Worm (Caenorhabditis elegans): ENCODE measurements around the gene srr-1.

Gene srr-1

DNA sequence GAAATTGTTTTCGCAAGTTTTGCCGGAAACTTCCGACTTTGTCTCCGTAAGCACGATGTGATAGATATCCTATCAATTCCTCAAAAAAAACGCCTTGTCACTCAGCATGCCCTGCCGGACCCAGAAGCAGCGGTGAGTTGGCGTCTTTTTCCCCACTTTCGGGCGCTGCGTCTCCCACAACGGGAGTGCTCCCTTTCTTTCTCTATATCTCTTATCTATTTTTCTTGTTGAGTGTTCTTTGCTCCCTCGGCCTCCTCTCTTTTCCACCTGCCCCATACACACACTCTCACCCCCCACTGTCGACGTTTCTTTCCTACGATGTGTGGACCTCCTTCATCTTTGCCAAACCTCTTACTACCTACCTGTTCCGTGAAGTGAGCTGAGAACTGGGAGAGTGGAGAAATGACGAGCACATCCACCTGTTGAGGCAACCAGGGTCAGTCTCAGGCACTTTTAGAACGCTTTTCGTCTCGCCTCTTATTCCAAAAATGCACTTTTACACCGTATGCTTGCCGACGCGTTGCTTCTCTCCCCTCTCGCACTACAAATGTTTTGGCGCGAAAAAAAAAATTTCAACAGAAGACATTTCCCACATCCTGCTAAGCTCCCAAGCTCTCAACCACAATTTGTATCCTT lies 32.5 kb upstream of the srr-1 start:
- TF ChIP-seq ztf-4 (tag; optimal IDR thresholded peaks at IDR 0.05): peak; percentile 75
- no peak for TF ChIP-seq dmd-4 (tag; optimal IDR thresholded peaks at IDR 0.05)
- peak; percentile 43 for TF ChIP-seq fos-1 (tag; optimal IDR thresholded peaks at IDR 0.05)
- TF ChIP-seq mab-5 (tag; optimal IDR thresholded peaks at IDR 0.05): no peak
- no peak for TF ChIP-seq peb-1 (tag; optimal IDR thresholded peaks at IDR 0.05)
- no peak for TF ChIP-seq R02D3.7 (tag; optimal IDR thresholded peaks at IDR 0.05)
- peak; percentile 55 for TF ChIP-seq lin-39 (tag; optimal IDR thresholded peaks at IDR 0.05)
- peak; percentile 61 for TF ChIP-seq ceh-16 (tag; optimal IDR thresholded peaks at IDR 0.05)
- TF ChIP-seq nhr-237 (tag; optimal IDR thresholded peaks at IDR 0.05): no peak
- TF ChIP-seq ztf-1 (GFP tag; conservative IDR thresholded peaks at IDR 0.05): no peak
- TF ChIP-seq lin-11 (tag; optimal IDR thresholded peaks at IDR 0.05): peak; percentile 34
- TF ChIP-seq mbf-1 (tag; optimal IDR thresholded peaks at IDR 0.05): no peak
- TF ChIP-seq ceh-82 (tag; optimal IDR thresholded peaks at IDR 0.05): peak; percentile 2
- peak; percentile 51 for TF ChIP-seq sma-3 (GFP tag; optimal IDR thresholded peaks at IDR 0.05)
- TF ChIP-seq nhr-11 (tag; optimal IDR thresholded peaks at IDR 0.05): no peak
- peak; percentile 93 for TF ChIP-seq sma-9 (GFP tag; optimal IDR thresholded peaks at IDR 0.05)
- TF ChIP-seq sma-9 (tag; optimal IDR thresholded peaks at IDR 0.05): no peak
- no peak for TF ChIP-seq elt-3 (tag; optimal IDR thresholded peaks at IDR 0.05)
- no peak for TF ChIP-seq nhr-10 (tag; optimal IDR thresholded peaks at IDR 0.05)
- TF ChIP-seq Y55F3AM.14 (GFP tag; optimal IDR thresholded peaks at IDR 0.05): no peak
- TF ChIP-seq blmp-1 (tag; optimal IDR thresholded peaks at IDR 0.05; ENCODE audit: insufficient read depth): no peak
- peak; percentile 27 for TF ChIP-seq nhr-21 (tag; optimal IDR thresholded peaks at IDR 0.05)
- no peak for TF ChIP-seq alr-1 (tag; optimal IDR thresholded peaks at IDR 0.05)
- TF ChIP-seq aly-2 (tag; optimal IDR thresholded peaks at IDR 0.05): no peak
- TF ChIP-seq nhr-12 (tag; optimal IDR thresholded peaks at IDR 0.05): no peak
- peak; percentile 59 for TF ChIP-seq zag-1 (tag; optimal IDR thresholded peaks at IDR 0.05)
- TF ChIP-seq crh-2 (tag; optimal IDR thresholded peaks at IDR 0.05): peak; percentile 88
- TF ChIP-seq F13H6.1 (tag; optimal IDR thresholded peaks at IDR 0.05): peak; percentile 91
- peak; percentile 13 to 26 for TF ChIP-seq mdl-1 (tag; optimal IDR thresholded peaks at IDR 0.05)
- peak; percentile 77 for TF ChIP-seq unc-55 (GFP tag; optimal IDR thresholded peaks at IDR 0.05)
- peak; percentile 87 for TF ChIP-seq sem-4 (tag; optimal IDR thresholded peaks at IDR 0.05)
- peak; percentile 73 for TF ChIP-seq lin-13 (GFP tag; optimal IDR thresholded peaks at IDR 0.05)
- TF ChIP-seq unc-39 (tag; optimal IDR thresholded peaks at IDR 0.05): peak; percentile 45
- peak; percentile 82 for TF ChIP-seq nhr-129 (tag; optimal IDR thresholded peaks at IDR 0.05)
- no peak for TF ChIP-seq nhr-77 (tag; optimal IDR thresholded peaks at IDR 0.05)
- peak; percentile 60 for TF ChIP-seq ama-1 (optimal IDR thresholded peaks at IDR 0.05)
- peak; percentile 68 for TF ChIP-seq C34F6.9 (tag; optimal IDR thresholded peaks at IDR 0.05)
- no peak for TF ChIP-seq nhr-23 (tag; optimal IDR thresholded peaks at IDR 0.05)
- TF ChIP-seq unc-62 (GFP tag; optimal IDR thresholded peaks at IDR 0.05): peak; percentile 30
- no peak for TF ChIP-seq elt-1 (tag; optimal IDR thresholded peaks at IDR 0.05)
- TF ChIP-seq ztf-11 (tag; optimal IDR thresholded peaks at IDR 0.05): no peak
- peak; percentile 57 for TF ChIP-seq nhr-25 (tag; optimal IDR thresholded peaks at IDR 0.05)
- TF ChIP-seq gmeb-1 (tag; optimal IDR thresholded peaks at IDR 0.05): no peak
- peak; percentile 32 to 66 for TF ChIP-seq lsy-2 (tag; optimal IDR thresholded peaks at IDR 0.05)
- TF ChIP-seq skn-1 (tag; optimal IDR thresholded peaks at IDR 0.05): peak; percentile 24
- TF ChIP-seq nhr-6 (tag; optimal IDR thresholded peaks at IDR 0.05): no peak
- no peak for TF ChIP-seq ZK546.5 (tag; optimal IDR thresholded peaks at IDR 0.05)
- peak; percentile 47 for TF ChIP-seq snpc-4 (tag; optimal IDR thresholded peaks at IDR 0.05)
- peak; percentile 64 for TF ChIP-seq egl-27 (tag; optimal IDR thresholded peaks at IDR 0.05)

All from whole organism, L2 larva.